Fruit fly (Drosophila melanogaster): ENCODE results near the gene DNAlig3.

DNA sequence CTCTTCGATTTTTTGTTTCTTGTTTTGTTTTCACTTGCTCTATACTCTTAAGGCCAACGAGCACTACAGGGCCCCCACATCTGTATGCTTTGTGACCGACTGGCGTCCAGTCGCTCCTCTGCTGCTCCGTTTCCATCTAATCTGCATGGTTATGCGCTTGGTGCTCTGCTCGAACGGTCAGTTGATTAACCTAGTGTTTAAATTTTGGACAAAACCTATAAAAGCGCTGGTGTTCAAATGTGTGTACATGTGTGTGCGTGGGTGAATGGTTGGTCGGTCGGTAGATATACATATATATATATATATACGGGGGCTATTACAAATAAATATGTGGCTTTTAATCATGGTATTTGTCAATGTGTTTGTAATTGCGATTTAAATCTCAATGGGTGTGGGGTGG, 22.4 kb upstream of the DNAlig3 start:
- TF ChIP-seq fd96Ca (GFP tag; IDR thresholded peaks at IDR 0.05) (no peak), CG8159 (tag; optimal IDR thresholded peaks at IDR 0.05) (no peak), EcR (GFP tag; optimal IDR thresholded peaks at IDR 0.05) (peak; percentile 2)

Data from whole organism, pupa.